Worm (Caenorhabditis elegans): Measurements from ENCODE around the gene col-140.

The col-140 gene

DNA sequence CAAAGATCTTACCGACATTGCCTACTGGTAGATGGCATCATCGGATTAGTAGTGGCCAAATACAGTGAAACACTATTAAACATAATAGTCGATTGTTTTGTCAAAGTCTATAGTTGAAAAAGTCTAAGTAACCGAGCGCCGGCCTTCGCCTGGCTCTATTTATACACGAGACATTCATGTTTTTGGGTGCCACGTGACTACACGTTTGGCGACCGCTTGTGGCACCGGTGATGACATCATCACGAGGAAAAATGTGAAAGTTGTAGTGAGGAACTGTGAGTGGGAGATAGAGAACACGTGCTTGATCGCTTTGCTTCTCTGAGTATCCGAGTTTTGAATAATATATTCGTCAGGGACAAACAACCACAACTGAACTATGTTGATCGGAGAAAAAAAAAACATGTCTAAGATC lies 7.7 kb upstream of the col-140 start (continued):
- TF ChIP-seq aly-2 (tag; optimal IDR thresholded peaks at IDR 0.05): no peak
- no peak for TF ChIP-seq ztf-7 (tag; optimal IDR thresholded peaks at IDR 0.05)
- peak; percentile 51 for TF ChIP-seq nhr-25 (tag; optimal IDR thresholded peaks at IDR 0.05; ENCODE audit: borderline replicate concordance, insufficient read depth)
- TF ChIP-seq lsy-2 (tag; optimal IDR thresholded peaks at IDR 0.05): peak in 1 of 2 experiments; percentile 63
- TF ChIP-seq zag-1 (tag; optimal IDR thresholded peaks at IDR 0.05): no peak
- TF ChIP-seq tra-1 (GFP tag; IDR thresholded peaks at IDR 0.05): 0 out of 2 replicates have a peak, but pooled peaks have one; percentile 30
- peak; percentile 18; the same call in 1 of the 2 replicates for TF ChIP-seq php-3 (GFP tag; IDR thresholded peaks at IDR 0.05)
- TF ChIP-seq T26A8.4 (GFP tag; IDR thresholded peaks at IDR 0.05): peak; percentile 33; the same call in 1 of the 2 replicates
- no peak for TF ChIP-seq set-16 (GFP tag; IDR thresholded peaks at IDR 0.05)
- TF ChIP-seq ctbp-1 (GFP tag; IDR thresholded peaks at IDR 0.05): no peak; the same call in 1 of the 2 replicates
- peak; percentile 99 for TF ChIP-seq hlh-30 (tag; optimal IDR thresholded peaks at IDR 0.05; ENCODE audit: insufficient read depth)
- TF ChIP-seq D1046.2 (GFP tag; IDR thresholded peaks at IDR 0.05): no peak
- no peak for TF ChIP-seq zfp-2 (tag; optimal IDR thresholded peaks at IDR 0.05)
- TF ChIP-seq lin-29 (GFP tag; IDR thresholded peaks at IDR 0.05): peak; percentile 66; the same call in 1 of the 2 replicates
- TF ChIP-seq F49E8.2 (tag; optimal IDR thresholded peaks at IDR 0.05; ENCODE audit: borderline replicate concordance): no peak
- TF ChIP-seq nhr-48 (tag; optimal IDR thresholded peaks at IDR 0.05): peak; percentile 88
- TF ChIP-seq F26F4.8 (GFP tag; conservative IDR thresholded peaks at IDR 0.05): no peak
- no peak for TF ChIP-seq ZK337.2 (GFP tag; IDR thresholded peaks at IDR 0.05)
- TF ChIP-seq skn-1 (tag; optimal IDR thresholded peaks at IDR 0.05): no peak
- no peak for TF ChIP-seq ceh-32 (tag; optimal IDR thresholded peaks at IDR 0.05; ENCODE audit: poor library complexity)
- no peak for TF ChIP-seq lin-39 (tag; optimal IDR thresholded peaks at IDR 0.05)
- TF ChIP-seq jun-1 (tag; optimal IDR thresholded peaks at IDR 0.05): peak; percentile 30
- no peak for TF ChIP-seq rbr-2 (tag; optimal IDR thresholded peaks at IDR 0.05)
- no peak for TF ChIP-seq dmd-9 (GFP tag; IDR thresholded peaks at IDR 0.05)
- peak; percentile 80 for TF ChIP-seq dmd-6 (GFP tag; IDR thresholded peaks at IDR 0.05)
- no peak for TF ChIP-seq ceh-28 (tag; optimal IDR thresholded peaks at IDR 0.05)
- no peak for TF ChIP-seq daf-12 (tag; optimal IDR thresholded peaks at IDR 0.05)
- peak in 1 of 2 experiments; percentile 18 for TF ChIP-seq hif-1 (tag; optimal IDR thresholded peaks at IDR 0.05)
- TF ChIP-seq arid-1 (GFP tag; conservative IDR thresholded peaks at IDR 0.05): no peak
- TF ChIP-seq R02D3.7 (tag; optimal IDR thresholded peaks at IDR 0.05): no peak
- TF ChIP-seq spr-1 (tag; optimal IDR thresholded peaks at IDR 0.05): peak; percentile 70
- TF ChIP-seq dmd-8 (GFP tag; IDR thresholded peaks at IDR 0.05): no peak
- TF ChIP-seq nhr-28 (tag; optimal IDR thresholded peaks at IDR 0.05): peak; percentile 98
- no peak for TF ChIP-seq ces-1 (GFP tag; optimal IDR thresholded peaks at IDR 0.05)
- no peak for TF ChIP-seq saeg-2 (GFP tag; IDR thresholded peaks at IDR 0.05)
- TF ChIP-seq F37D6.2 (tag; optimal IDR thresholded peaks at IDR 0.05): no peak
- no peak for TF ChIP-seq pqm-1 (tag; optimal IDR thresholded peaks at IDR 0.05)
- no peak for TF ChIP-seq ZK546.5 (tag; optimal IDR thresholded peaks at IDR 0.05)
- peak; percentile 8; the same call in 1 of the 2 replicates for TF ChIP-seq zfp-3 (GFP tag; conservative IDR thresholded peaks at IDR 0.05)
- no peak for TF ChIP-seq duxl-1 (tag; optimal IDR thresholded peaks at IDR 0.05; ENCODE audit: poor library complexity)
- TF ChIP-seq madf-5 (GFP tag; IDR thresholded peaks at IDR 0.05): no peak
- TF ChIP-seq madf-9 (GFP tag; conservative IDR thresholded peaks at IDR 0.05): 0 out of 2 replicates have a peak, but pooled peaks have one; percentile 13
- no peak for TF ChIP-seq vab-7 (GFP tag; IDR thresholded peaks at IDR 0.05)
- peak; percentile 65 for TF ChIP-seq lin-1 (GFP tag; IDR thresholded peaks at IDR 0.05)
- no peak; the same call in none of the 2 replicates for TF ChIP-seq lin-38 (GFP tag; IDR thresholded peaks at IDR 0.05)
- peak; percentile 14 for TF ChIP-seq lin-13 (GFP tag; optimal IDR thresholded peaks at IDR 0.05)
- TF ChIP-seq lin-15B (tag; optimal IDR thresholded peaks at IDR 0.05): no peak
- TF ChIP-seq mxl-2 (GFP tag; conservative IDR thresholded peaks at IDR 0.05): peak; percentile 64; the same call in 1 of the 2 replicates
- no peak for TF ChIP-seq nhr-237 (tag; optimal IDR thresholded peaks at IDR 0.05)
- no peak for TF ChIP-seq fkh-10 (GFP tag; optimal IDR thresholded peaks at IDR 0.05)

All from whole organism, L4 larva.